Worm (Caenorhabditis elegans): ENCODE measurements around the gene lst-5.

- TF ChIP-seq pha-4 (tag; optimal IDR thresholded peaks at IDR 0.05), result no peak
- no peak for TF ChIP-seq ztf-11 (tag; optimal IDR thresholded peaks at IDR 0.05)
- TF ChIP-seq ceh-43 (GFP tag; optimal IDR thresholded peaks at IDR 0.05), result no peak
- TF ChIP-seq unc-39 (tag; optimal IDR thresholded peaks at IDR 0.05), result no peak
- no peak for TF ChIP-seq nhr-28 (tag; optimal IDR thresholded peaks at IDR 0.05)
- no peak for TF ChIP-seq elt-3 (tag; optimal IDR thresholded peaks at IDR 0.05)
- no peak for TF ChIP-seq elt-1 (tag; optimal IDR thresholded peaks at IDR 0.05; ENCODE audit: borderline replicate concordance, insufficient read depth)
- TF ChIP-seq nhr-12 (tag; optimal IDR thresholded peaks at IDR 0.05), result no peak
- TF ChIP-seq cnd-1 (tag; optimal IDR thresholded peaks at IDR 0.05), result no peak
- TF ChIP-seq nhr-237 (tag; optimal IDR thresholded peaks at IDR 0.05), result no peak
- no peak for TF ChIP-seq sptf-1 (tag; optimal IDR thresholded peaks at IDR 0.05)
- TF ChIP-seq blmp-1 (tag; optimal IDR thresholded peaks at IDR 0.05), result no peak
Observed at ce11 chrII:7073537-7073913, 50.8 kb downstream of the lst-5 start, which contains the start of gene kat-1.

All from whole organism, mixed stage, embryonic.